Fruit fly (Drosophila melanogaster): ENCODE results near the gene pdm2.

DNA sequence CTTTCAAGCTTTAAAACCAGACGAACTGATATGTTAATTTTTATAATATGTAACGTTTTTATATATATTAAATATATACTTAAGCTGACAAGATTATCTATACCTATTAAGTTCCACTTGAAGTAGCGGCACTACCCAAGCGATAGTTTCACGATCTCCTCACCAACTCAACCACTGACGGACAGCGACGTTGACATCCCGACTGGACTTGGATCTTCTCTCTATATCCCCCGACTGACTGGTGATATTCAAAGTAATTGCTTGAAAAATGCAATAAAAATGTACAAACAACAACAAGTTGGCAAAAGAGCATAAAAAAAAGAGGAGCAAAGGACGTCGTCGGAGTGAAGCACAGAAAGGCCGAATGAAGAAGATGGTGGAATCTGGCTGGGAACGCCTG is 10.7 kb upstream of the pdm2 start, which contains the start of gene Ref2:
- no peak for TF ChIP-seq Myc (optimal IDR thresholded peaks at IDR 0.05)
- no peak for TF ChIP-seq h (optimal IDR thresholded peaks at IDR 0.05)
- no peak for TF ChIP-seq insv (optimal IDR thresholded peaks at IDR 0.05)

All from Kc167 (cell line).